Fruit fly (Drosophila melanogaster) whole organism, embryonic: ENCODE data around the gene Eig71Ec.

ENCODE experiments used
- Atf6 ChIP-seq: fragments of 200-800 bp; sonication (Bioruptor generic); IDR thresholded peaks from 2 replicates; pipeline ENCODE4 v1.3.6; 2022; ENCODE audit warnings: missing biosample characterization, missing genetic modification characterization
- CG10366 ChIP-seq: fragments of 200-800 bp; sonication (Bioruptor generic); IDR thresholded peaks from 2 replicates; pipeline ENCODE4 v1.3.6; 2022; ENCODE audit warnings: missing biosample characterization, missing genetic modification characterization
- CG10543 ChIP-seq: fragments of 200-800 bp; sonication (Bioruptor generic); optimal IDR thresholded peaks from 3 replicates; lab custom pipeline; 2017; ENCODE audit warnings: missing biosample characterization, mild to moderate bottlenecking, missing genetic modification characterization, moderate library complexity
- CG10979 ChIP-seq: fragments of 200-800 bp; sonication (Bioruptor generic); optimal IDR thresholded peaks from 2 replicates; lab custom pipeline; 2018; ENCODE audit warnings: missing biosample characterization, mild to moderate bottlenecking, missing genetic modification characterization, moderate library complexity
- CG12659 ChIP-seq: fragments of 200-800 bp; sonication (Bioruptor generic); optimal IDR thresholded peaks from 3 replicates; lab custom pipeline; 2017; ENCODE audit warnings: mild to moderate bottlenecking, missing biosample characterization, missing genetic modification reagents, missing genetic modification characterization
- CG13123 ChIP-seq: fragments of 200-800 bp; sonication (Bioruptor generic); optimal IDR thresholded peaks from 2 replicates; lab custom pipeline; 2016; ENCODE audit warnings: missing biosample characterization, missing genetic modification characterization
- CG1602 ChIP-seq: fragments of 200-800 bp; sonication (Bioruptor generic); optimal IDR thresholded peaks from 3 replicates; lab custom pipeline; 2016; ENCODE audit warnings: missing biosample characterization, missing genetic modification characterization
- CG30431 ChIP-seq: fragments of 200-800 bp; sonication (Bioruptor generic); optimal IDR thresholded peaks from 2 replicates; lab custom pipeline; 2017; ENCODE audit warnings: missing biosample characterization, missing genetic modification characterization
- CG3407 ChIP-seq: fragments of 200-800 bp; sonication (Bioruptor generic); optimal IDR thresholded peaks from 2 replicates; lab custom pipeline; 2018; ENCODE audit warnings: missing biosample characterization, mild to moderate bottlenecking, missing genetic modification characterization
- CG3847 ChIP-seq: fragments of 200-800 bp; sonication (Bioruptor generic); IDR thresholded peaks from 2 replicates; pipeline ENCODE4 v1.3.6; 2022; ENCODE audit warnings: missing biosample characterization, missing genetic modification characterization
- CG4617 ChIP-seq: fragments of 200-800 bp; sonication (Bioruptor generic); optimal IDR thresholded peaks from 3 replicates; lab custom pipeline; 2016; ENCODE audit warnings: missing biosample characterization, missing genetic modification characterization, borderline replicate concordance
- CG6175 ChIP-seq: fragments of 200-800 bp; sonication (Bioruptor generic); IDR thresholded peaks from 3 replicates; pipeline ENCODE4 v1.3.6; 2022; ENCODE audit warnings: missing biosample characterization, missing genetic modification characterization
- CG6272 ChIP-seq: fragments of 200-800 bp; sonication (Bioruptor generic); IDR thresholded peaks from 2 replicates; pipeline ENCODE4 v1.3.6; 2022; ENCODE audit warnings: missing biosample characterization, missing genetic modification characterization
- CG6683 ChIP-seq: fragments of 200-800 bp; sonication (Bioruptor generic); optimal IDR thresholded peaks from 2 replicates; lab custom pipeline; 2017; ENCODE audit warnings: missing biosample characterization, mild to moderate bottlenecking, missing genetic modification characterization, missing genetic modification reagents
- CG6791 ChIP-seq: fragments of 200-800 bp; sonication (Bioruptor generic); IDR thresholded peaks from 3 replicates; pipeline ENCODE4 v1.3.6; 2022; ENCODE audit warnings: missing biosample characterization, missing genetic modification characterization; ENCODE audit not compliant: partially characterized antibody
- CG7271 ChIP-seq: fragments of 200-800 bp; sonication (Bioruptor generic); optimal IDR thresholded peaks from 2 replicates; lab custom pipeline; 2018; ENCODE audit warnings: missing biosample characterization, mild to moderate bottlenecking, missing genetic modification characterization, moderate library complexity
- CG7357 ChIP-seq: fragments of 200-800 bp; sonication (Bioruptor generic); IDR thresholded peaks from 3 replicates; pipeline ENCODE4 v1.3.6; 2022; ENCODE audit warnings: missing biosample characterization, missing genetic modification characterization
- CG8089 ChIP-seq: fragments of 200-800 bp; sonication (Bioruptor generic); optimal IDR thresholded peaks from 3 replicates; lab custom pipeline; 2016; ENCODE audit warnings: missing biosample characterization, missing genetic modification characterization
- CG8290 ChIP-seq, 3 experiments: fragments of 200-800 bp; sonication (Bioruptor generic); optimal IDR thresholded peaks; 2 replicates each; lab custom pipeline; 2016 to 2019; ENCODE audit warnings: missing biosample characterization in 3 of 3, missing genetic modification characterization in 3 of 3, mild to moderate bottlenecking in 2 of 3, moderate library complexity in 1 of 3
- CHES-1-like ChIP-seq: fragments of 200-800 bp; sonication (Bioruptor generic); optimal IDR thresholded peaks from 2 replicates; lab custom pipeline; 2016; ENCODE audit warnings: missing biosample characterization, missing genetic modification characterization
- Dip3 ChIP-seq: fragments of 200-800 bp; sonication (Bioruptor generic); optimal IDR thresholded peaks from 3 replicates; lab custom pipeline; 2016; ENCODE audit warnings: missing biosample characterization, missing genetic modification characterization
- Dref ChIP-seq: fragments of 200-800 bp; sonication (Bioruptor generic); IDR thresholded peaks from 2 replicates; pipeline ENCODE4 v1.3.6; 2022; ENCODE audit warnings: missing biosample characterization, missing genetic modification characterization
- Gug ChIP-seq: fragments of 200-800 bp; sonication (Bioruptor generic); IDR thresholded peaks from 4 replicates; pipeline ENCODE4 v1.3.6; 2022; ENCODE audit warnings: missing biosample characterization, missing genetic modification characterization
- Hmr ChIP-seq: fragments of 200-800 bp; sonication (Bioruptor generic); optimal IDR thresholded peaks from 3 replicates; lab custom pipeline; 2017; ENCODE audit warnings: mild to moderate bottlenecking, missing biosample characterization, missing genetic modification reagents, missing genetic modification characterization
- Lpt ChIP-seq: fragments of >200 bp; optimal IDR thresholded peaks from 2 replicates; lab custom pipeline; 2018; ENCODE audit warnings: missing biosample characterization, missing genetic modification characterization
- NC2α ChIP-seq: fragments of 200-800 bp; sonication (Bioruptor generic); optimal IDR thresholded peaks from 2 replicates; lab custom pipeline; 2016; ENCODE audit warnings: missing biosample characterization, missing genetic modification characterization
- Opbp ChIP-seq: fragments of 200-800 bp; sonication (Bioruptor generic); IDR thresholded peaks from 3 replicates; pipeline ENCODE4 v1.3.6; 2022; ENCODE audit warnings: missing biosample characterization, missing genetic modification characterization; ENCODE audit not compliant: partially characterized antibody
- Optix ChIP-seq: fragments of 200-800 bp; sonication (Bioruptor generic); IDR thresholded peaks from 3 replicates; pipeline ENCODE4 v1.3.6; 2022; ENCODE audit warnings: missing biosample characterization, missing genetic modification characterization
- PHDP ChIP-seq: fragments of 200-800 bp; sonication (Bioruptor generic); optimal IDR thresholded peaks from 3 replicates; lab custom pipeline; 2018; ENCODE audit warnings: missing biosample characterization, mild to moderate bottlenecking, missing genetic modification characterization, moderate library complexity
- Poxn ChIP-seq: fragments of 200-800 bp; sonication (Bioruptor generic); IDR thresholded peaks from 2 replicates; pipeline ENCODE4 v1.3.6; 2022; ENCODE audit warnings: missing biosample characterization, missing genetic modification characterization
- Ravus ChIP-seq: fragments of 200-800 bp; sonication (Bioruptor generic); IDR thresholded peaks from 2 replicates; pipeline ENCODE4 v1.3.6; 2022; ENCODE audit warnings: missing biosample characterization, missing genetic modification characterization
- Trl ChIP-seq, 3 experiments: fragments of >200 bp in 2 of 3; fragments of 200-800 bp in 1 of 3; sonication (Bioruptor generic) in 1 of 3; optimal IDR thresholded peaks; 2 replicates in 1 of 3; 3 replicates in 2 of 3; lab custom pipeline; 2016 to 2017; ENCODE audit warnings: missing biosample characterization in 1 of 3, missing genetic modification characterization in 1 of 3
- Vsx1 ChIP-seq: fragments of 200-800 bp; sonication (Bioruptor generic); optimal IDR thresholded peaks from 2 replicates; lab custom pipeline; 2017; ENCODE audit warnings: missing biosample characterization, mild to moderate bottlenecking, missing genetic modification characterization, missing genetic modification reagents
- ash1 ChIP-seq: fragments of 200-800 bp; sonication (Bioruptor generic); optimal IDR thresholded peaks from 2 replicates; lab custom pipeline; 2018; ENCODE audit warnings: missing biosample characterization, mild to moderate bottlenecking, missing genetic modification characterization
- bigmax ChIP-seq: fragments of 200-800 bp; sonication (Bioruptor generic); optimal IDR thresholded peaks from 2 replicates; lab custom pipeline; 2018; ENCODE audit warnings: missing biosample characterization, mild to moderate bottlenecking, missing genetic modification characterization
- cato ChIP-seq: fragments of 200-800 bp; sonication (Bioruptor generic); optimal IDR thresholded peaks from 2 replicates; lab custom pipeline; 2016; ENCODE audit warnings: missing biosample characterization, missing genetic modification characterization, borderline replicate concordance
- ftz-f1 ChIP-seq: fragments of 200-800 bp; sonication (Bioruptor generic); optimal IDR thresholded peaks from 2 replicates; lab custom pipeline; 2016; ENCODE audit warnings: missing biosample characterization, missing genetic modification characterization
- ham ChIP-seq: fragments of 200-800 bp; sonication (Bioruptor generic); IDR thresholded peaks from 2 replicates; pipeline ENCODE4 v1.3.6; 2022; ENCODE audit warnings: missing biosample characterization, missing genetic modification characterization
- hbn ChIP-seq: fragments of 200-800 bp; sonication (Bioruptor generic); IDR thresholded peaks from 2 replicates; pipeline ENCODE4 v1.3.6; 2022; ENCODE audit warnings: missing biosample characterization, missing genetic modification characterization; ENCODE audit not compliant: partially characterized antibody
- kah ChIP-seq: fragments of 200-800 bp; sonication (Bioruptor generic); optimal IDR thresholded peaks from 2 replicates; lab custom pipeline; 2018; ENCODE audit warnings: missing biosample characterization, mild to moderate bottlenecking, missing genetic modification characterization
- lab ChIP-seq: fragments of 200-800 bp; sonication (Bioruptor generic); optimal IDR thresholded peaks from 3 replicates; lab custom pipeline; 2017; ENCODE audit warnings: missing biosample characterization, missing genetic modification characterization, mild to moderate bottlenecking, moderate library complexity, missing genetic modification reagents
- nom ChIP-seq: fragments of 200-800 bp; sonication (Bioruptor generic); optimal IDR thresholded peaks from 2 replicates; lab custom pipeline; 2017; ENCODE audit warnings: missing biosample characterization, missing genetic modification characterization, mild to moderate bottlenecking, moderate library complexity, missing genetic modification reagents
- p53 ChIP-seq: fragments of 200-800 bp; sonication (Bioruptor generic); optimal IDR thresholded peaks from 2 replicates; lab custom pipeline; 2016; ENCODE audit warnings: missing biosample characterization, missing genetic modification characterization
- pan ChIP-seq, 4 experiments: fragments of >200 bp in 3 of 4; fragments of 200-800 bp in 1 of 4; sonication (Bioruptor generic) in 1 of 4; optimal IDR thresholded peaks in 3 of 4; IDR thresholded peaks in 1 of 4; 2 replicates each; pipeline versions ENCODE4 v1.3.6 to Lab custom; 2017 to 2022; ENCODE audit warnings: missing biosample characterization in 2 of 4, missing genetic modification characterization in 2 of 4, mixed read lengths in 1 of 4
- phol ChIP-seq: fragments of 200-800 bp; sonication (Bioruptor generic); optimal IDR thresholded peaks from 3 replicates; lab custom pipeline; 2018; ENCODE audit warnings: missing biosample characterization, mild to moderate bottlenecking, missing genetic modification characterization, moderate library complexity
- psq ChIP-seq: fragments of 200-800 bp; sonication (Bioruptor generic); optimal IDR thresholded peaks from 2 replicates; lab custom pipeline; 2017; ENCODE audit warnings: missing biosample characterization, missing genetic modification characterization
- sqz ChIP-seq: fragments of 200-800 bp; sonication (Bioruptor generic); optimal IDR thresholded peaks from 3 replicates; lab custom pipeline; 2018; ENCODE audit warnings: missing biosample characterization, mild to moderate bottlenecking, missing genetic modification characterization
- unc-4 ChIP-seq: fragments of 200-800 bp; sonication (Bioruptor generic); IDR thresholded peaks from 2 replicates; pipeline ENCODE4 v1.3.6; 2022; ENCODE audit warnings: missing biosample characterization, missing genetic modification characterization; ENCODE audit not compliant: partially characterized antibody
- vnd ChIP-seq: fragments of 200-800 bp; sonication (Bioruptor generic); IDR thresholded peaks from 3 replicates; pipeline ENCODE4 v1.3.6; 2022; ENCODE audit warnings: missing biosample characterization, missing genetic modification characterization; ENCODE audit not compliant: partially characterized antibody
- yki ChIP-seq: fragments of >200 bp; optimal IDR thresholded peaks from 3 replicates; lab custom pipeline; 2018

Eig71Ec gene

DNA sequence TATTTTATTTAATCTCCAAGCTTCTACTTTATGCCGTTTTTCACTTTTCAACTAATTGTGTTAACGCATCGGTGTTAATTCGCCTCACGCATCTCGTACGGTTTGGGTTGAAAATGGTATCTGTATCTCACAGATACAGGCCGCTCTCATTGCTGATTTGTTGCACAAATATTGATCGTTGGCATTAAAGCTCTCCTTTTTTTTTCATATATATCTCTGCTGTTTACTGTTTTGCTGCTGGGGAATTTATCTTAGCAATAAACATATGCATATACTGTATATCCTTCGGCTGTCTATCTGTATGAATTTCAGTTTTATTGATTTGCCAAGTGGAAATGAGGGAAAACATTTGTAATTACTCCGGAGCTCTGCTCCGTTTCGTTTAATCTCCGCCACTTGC is 19.4 kb downstream of the Eig71Ec start:
- TF ChIP-seq CG8089 (GFP tag; lab: Kevin White, UChicago), result no peak
- no peak for TF ChIP-seq cato
- no peak for TF ChIP-seq CG7357 (GFP tag; lab: Robert Waterston, UW)
- peak; percentile 6 for TF ChIP-seq CG12659
- no peak for TF ChIP-seq Opbp (GFP tag; lab: Robert Waterston, UW)
- no peak for TF ChIP-seq Dip3 (GFP tag; lab: Kevin White, UChicago)
- TF ChIP-seq ftz-f1 (GFP tag; lab: Kevin White, UChicago), result no peak
- no peak for TF ChIP-seq Vsx1
- no peak for TF ChIP-seq CHES-1-like (GFP tag; lab: Kevin White, UChicago)
- TF ChIP-seq NC2α (GFP tag; lab: Kevin White, UChicago), result no peak
- no peak for TF ChIP-seq bigmax (GFP tag; lab: Kevin White, UChicago)
- TF ChIP-seq CG10543 (GFP tag; lab: Kevin White, UChicago), result peak; percentile 57
- no peak for TF ChIP-seq Gug (GFP tag; lab: Robert Waterston, UW)
- TF ChIP-seq ash1 (GFP tag; lab: Kevin White, UChicago), result no peak
- TF ChIP-seq hbn (GFP tag; lab: Robert Waterston, UW), result no peak
- TF ChIP-seq nom (GFP tag; lab: Kevin White, UChicago), result no peak
- TF ChIP-seq CG6175 (GFP tag; lab: Robert Waterston, UW), result no peak
- TF ChIP-seq Optix, result no peak
- no peak for TF ChIP-seq Atf6 (GFP tag; lab: Robert Waterston, UW)
- no peak for TF ChIP-seq Dref
- TF ChIP-seq Hmr, result peak; percentile 20
- TF ChIP-seq CG7271 (tag; lab: Kevin White, UChicago), result no peak
- no peak for TF ChIP-seq pan (optimal IDR thresholded peaks at IDR 0.05; lab: Kevin White, UChicago)
- no peak for TF ChIP-seq pan (GFP tag; optimal IDR thresholded peaks at IDR 0.05 in 1 of 2, IDR thresholded peaks at IDR 0.05 in 1 of 2)
- peak; percentile 30 for TF ChIP-seq lab (GFP tag; lab: Kevin White, UChicago)
- TF ChIP-seq vnd (GFP tag; lab: Robert Waterston, UW), result no peak
- no peak for TF ChIP-seq CG3407
- TF ChIP-seq phol (tag; lab: Kevin White, UChicago), result no peak
- TF ChIP-seq CG1602 (GFP tag; lab: Kevin White, UChicago), result no peak
- no peak for TF ChIP-seq Trl (optimal IDR thresholded peaks at IDR 0.05; lab: Kevin White, UChicago)
- TF ChIP-seq Trl (GFP tag; optimal IDR thresholded peaks at IDR 0.05; lab: Kevin White, UChicago), result no peak
- no peak for TF ChIP-seq CG3847 (GFP tag; lab: Robert Waterston, UW)
- no peak for TF ChIP-seq CG4617 (GFP tag; lab: Kevin White, UChicago)
- TF ChIP-seq CG30431 (GFP tag; lab: Kevin White, UChicago), result no peak
- TF ChIP-seq Lpt, result no peak
- no peak for TF ChIP-seq CG6791 (GFP tag; lab: Robert Waterston, UW)
- no peak for TF ChIP-seq CG6272 (GFP tag; lab: Robert Waterston, UW)
- no peak for TF ChIP-seq PHDP
- TF ChIP-seq sqz (GFP tag; lab: Kevin White, UChicago), result no peak
- TF ChIP-seq Ravus (GFP tag; lab: Robert Waterston, UW), result no peak
- TF ChIP-seq CG10366 (GFP tag; lab: Robert Waterston, UW), result no peak
- no peak for TF ChIP-seq yki
- TF ChIP-seq Poxn (GFP tag; lab: Robert Waterston, UW), result no peak
- no peak for TF ChIP-seq kah
- TF ChIP-seq p53, result no peak
- TF ChIP-seq CG6683 (GFP tag; lab: Kevin White, UChicago), result no peak
- no peak for TF ChIP-seq psq (GFP tag; lab: Kevin White, UChicago)
- no peak for TF ChIP-seq CG8290 (GFP tag; optimal IDR thresholded peaks at IDR 0.05; lab: Kevin White, UChicago)
- TF ChIP-seq CG8290 (tag; optimal IDR thresholded peaks at IDR 0.05; lab: Kevin White, UChicago), result no peak
- TF ChIP-seq CG13123, result no peak
- no peak for TF ChIP-seq CG10979 (tag; lab: Kevin White, UChicago)
- no peak for TF ChIP-seq ham (GFP tag; lab: Robert Waterston, UW)
- no peak for TF ChIP-seq unc-4 (GFP tag; lab: Robert Waterston, UW)
